Worm (Caenorhabditis elegans) whole organism, L4/young adult: Measurements from ENCODE around the gene unc-24.

Source experiments
- W03F9.2 ChIP-seq: fragments of 150-350 bp; optimal IDR thresholded peaks from 2 replicates; lab custom pipeline; 2014; ENCODE audit warnings: missing biosample characterization, missing genetic modification characterization
- him-1 ChIP-seq: sonication (generic microtip); optimal IDR thresholded peaks from 2 replicates; lab custom pipeline; 2016; ENCODE audit warnings: missing genotype, missing genetic modification reagents, missing genetic modification characterization, missing compliant biosample characterization

- TF ChIP-seq him-1 (no peak), W03F9.2 (no peak)
These were observed 25.7 kb downstream of the unc-24 start for ce11 chrIV:8005376-8005775.
